Worm (Caenorhabditis elegans) whole organism, L1 larva: Measurements from ENCODE around the gene inf-1.

Experiments used
- ceh-82 ChIP-seq, 3 experiments: fragments of 150-350 bp in 1 of 3; sonication (generic microtip) in 2 of 3; optimal IDR thresholded peaks; 2 replicates each; lab custom pipeline; 2014 to 2017; ENCODE audit warnings: missing biosample characterization in 3 of 3, missing genetic modification characterization in 3 of 3
- elt-2 ChIP-seq: sonication (generic microtip); optimal IDR thresholded peaks from 2 replicates; lab custom pipeline; 2016; ENCODE audit warnings: missing genetic modification characterization, mild to moderate bottlenecking, inconsistent platforms, missing compliant biosample characterization, missing genetic modification reagents
- fkh-10 ChIP-seq: sonication (generic microtip); optimal IDR thresholded peaks from 2 replicates; lab custom pipeline; 2017; ENCODE audit warnings: missing biosample characterization, missing genetic modification reagents, missing genetic modification characterization
- fos-1 ChIP-seq: fragments of 150-350 bp; optimal IDR thresholded peaks from 2 replicates; lab custom pipeline; 2014; ENCODE audit warnings: missing biosample characterization, missing genetic modification characterization
- ztf-4 ChIP-seq: fragments of 150-350 bp; optimal IDR thresholded peaks from 2 replicates; lab custom pipeline; 2014; ENCODE audit warnings: missing biosample characterization, missing genetic modification characterization

DNA sequence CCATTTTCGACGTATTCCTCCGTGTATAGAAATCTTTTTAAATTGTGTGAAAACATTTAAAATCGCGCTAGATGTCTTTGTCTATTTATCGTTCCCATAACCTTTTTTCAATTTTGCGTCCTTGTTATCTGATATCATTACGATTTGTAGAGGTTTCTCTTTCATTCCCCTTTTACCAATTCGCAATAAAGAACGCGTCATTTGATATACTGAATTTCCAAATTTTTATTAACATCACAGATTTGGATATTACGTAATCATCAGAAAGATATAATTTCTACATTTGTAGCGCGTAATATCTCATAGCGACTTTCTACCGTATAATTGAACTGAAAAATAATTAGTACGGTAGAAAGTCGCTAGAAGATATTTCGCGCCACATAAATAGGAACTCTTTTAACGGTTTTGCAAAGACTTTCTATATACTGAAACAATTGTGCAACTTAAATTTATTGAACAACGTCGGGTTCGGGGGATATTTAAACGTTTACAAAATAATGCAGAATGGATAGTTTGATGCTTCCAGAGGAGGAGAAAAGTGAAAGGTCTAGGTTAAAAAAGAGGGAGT is 28.8 kb downstream of the inf-1 start:
- no peak for TF ChIP-seq ceh-82 (tag; optimal IDR thresholded peaks at IDR 0.05; lab: Kevin White, UChicago)
- TF ChIP-seq fkh-10 = no peak
- no peak for TF ChIP-seq ztf-4
- TF ChIP-seq elt-2 = no peak
- TF ChIP-seq fos-1 (tag; lab: Kevin White, UChicago) = no peak
